Fruit fly (Drosophila melanogaster) whole organism: ENCODE results near the gene tal-3A.

ENCODE experiments used
- Dll ChIP-seq: fragments of >200 bp; optimal IDR thresholded peaks from 2 replicates; lab custom pipeline; 2017
- pan ChIP-seq: fragments of >200 bp; optimal IDR thresholded peaks from 2 replicates; lab custom pipeline; 2017

DNA sequence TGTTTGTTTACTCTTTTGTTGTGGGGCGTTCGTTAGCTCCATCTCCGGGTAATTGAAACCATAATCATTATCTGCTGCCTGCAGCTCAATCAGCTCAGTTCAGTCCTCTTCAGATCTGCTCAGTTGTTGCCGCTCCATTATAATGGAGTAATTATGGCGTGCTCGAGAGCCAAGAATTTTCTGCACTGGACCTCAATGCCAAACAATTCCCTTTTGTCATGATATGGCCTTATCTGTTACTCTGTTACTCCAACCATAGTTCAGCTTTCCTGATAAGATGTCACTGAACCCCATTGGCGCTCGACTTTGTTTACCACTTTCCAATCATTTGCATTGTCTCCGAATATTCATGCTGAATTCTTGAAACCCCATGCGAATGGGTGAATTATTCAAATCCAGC lies 22.1 kb upstream of the tal-3A start:
- TF ChIP-seq pan (lab: Kevin White, UChicago) (no peak), Dll (lab: Kevin White, UChicago) (no peak)
